Worm (Caenorhabditis elegans) whole organism, L3 larva: ENCODE data around the gene C04F6.7.

Experiments
- aly-2 ChIP-seq: fragments of 150-350 bp; optimal IDR thresholded peaks from 2 replicates; lab custom pipeline; 2014; ENCODE audit warnings: missing biosample characterization, missing genetic modification characterization
- nhr-76 ChIP-seq: fragments of 150-350 bp; sonication (generic microtip); optimal IDR thresholded peaks from 5 replicates; lab custom pipeline; 2014; ENCODE audit warnings: missing biosample characterization, missing genetic modification characterization
- pqm-1 ChIP-seq: fragments of 150-350 bp; optimal IDR thresholded peaks from 2 replicates; lab custom pipeline; 2017; ENCODE audit warnings: missing biosample characterization, missing genetic modification characterization, inconsistent platforms

ce11 chrX:3375320-3375719 is 43.7 kb downstream of the C04F6.7 start:
- TF ChIP-seq aly-2 (tag; lab: Kevin White, UChicago) = no peak
- TF ChIP-seq nhr-76 (tag; lab: Kevin White, UChicago) = no peak
- no peak for TF ChIP-seq pqm-1 (tag; lab: Kevin White, UChicago)
